Worm (Caenorhabditis elegans): Measurements from ENCODE around the gene ZK816.3.

The ZK816.3 gene

DNA sequence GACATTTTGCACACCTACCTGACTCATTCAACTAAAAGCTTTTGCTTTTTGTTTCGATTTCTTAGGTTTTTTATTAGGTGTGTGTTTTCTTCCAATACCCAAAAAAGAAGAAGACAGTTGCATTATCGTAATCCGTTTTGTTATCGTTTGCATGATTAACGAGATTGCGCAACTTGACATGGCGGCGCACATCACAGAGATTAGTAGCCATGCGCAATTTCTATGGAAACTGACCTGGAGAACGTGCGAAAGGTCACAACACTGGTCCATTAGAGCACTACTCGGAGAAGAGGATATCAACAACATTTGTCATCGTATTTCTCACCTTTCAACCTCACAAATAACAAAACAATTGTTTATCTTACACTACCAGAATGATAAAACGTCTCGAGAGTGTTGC lies 31.4 kb upstream of the ZK816.3 start:
- TF ChIP-seq blmp-1 (tag; optimal IDR thresholded peaks at IDR 0.05) (no peak), nhr-28 (tag; optimal IDR thresholded peaks at IDR 0.05) (no peak), ceh-83 (GFP tag; optimal IDR thresholded peaks at IDR 0.05) (no peak), pha-4 (tag; optimal IDR thresholded peaks at IDR 0.05) (no peak), unc-120 (tag; optimal IDR thresholded peaks at IDR 0.05; ENCODE audit: poor library complexity, severe bottlenecking) (no peak), mls-2 (tag; optimal IDR thresholded peaks at IDR 0.05) (no peak), ceh-39 (tag; optimal IDR thresholded peaks at IDR 0.05) (no peak), lin-32 (GFP tag; optimal IDR thresholded peaks at IDR 0.05) (no peak), ham-2 (GFP tag; optimal IDR thresholded peaks at IDR 0.05) (no peak), flh-1 (GFP tag; optimal IDR thresholded peaks at IDR 0.05) (no peak), ces-1 (GFP tag; optimal IDR thresholded peaks at IDR 0.05) (no peak), zip-8 (tag; optimal IDR thresholded peaks at IDR 0.05) (peak; percentile 32), mab-5 (tag; optimal IDR thresholded peaks at IDR 0.05) (no peak), nhr-2 (tag; optimal IDR thresholded peaks at IDR 0.05) (peak; percentile 84), mep-1 (tag; optimal IDR thresholded peaks at IDR 0.05) (no peak), elt-1 (tag; optimal IDR thresholded peaks at IDR 0.05; ENCODE audit: borderline replicate concordance, insufficient read depth) (peak; percentile 69), elt-3 (tag; optimal IDR thresholded peaks at IDR 0.05) (no peak), sptf-1 (tag; optimal IDR thresholded peaks at IDR 0.05) (no peak), ztf-11 (tag; optimal IDR thresholded peaks at IDR 0.05) (no peak), bed-3 (GFP tag; optimal IDR thresholded peaks at IDR 0.05) (no peak), nhr-237 (tag; optimal IDR thresholded peaks at IDR 0.05) (no peak), lin-13 (tag; optimal IDR thresholded peaks at IDR 0.05) (no peak), M03D4.4 (tag; optimal IDR thresholded peaks at IDR 0.05) (no peak), lsy-2 (tag; optimal IDR thresholded peaks at IDR 0.05) (no peak), unc-39 (tag; optimal IDR thresholded peaks at IDR 0.05) (no peak)

DNA sequence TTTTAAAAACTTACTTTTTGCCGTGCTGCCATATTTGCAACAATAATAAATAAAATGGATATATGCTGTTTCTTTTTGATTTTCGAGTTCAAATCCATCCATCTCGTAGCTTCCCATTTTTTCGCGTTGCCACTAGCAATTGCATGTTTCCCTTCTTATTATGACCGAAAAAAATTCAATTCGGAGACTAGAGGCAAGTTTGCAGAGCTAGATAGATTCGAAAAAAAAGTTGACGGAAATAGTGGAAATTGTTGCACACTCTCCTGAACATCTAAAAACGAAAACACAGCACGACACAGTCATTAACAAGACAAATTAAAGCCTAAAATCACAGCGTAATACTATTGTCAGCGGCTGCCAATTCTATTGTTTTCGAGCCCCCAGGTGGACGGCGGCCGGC lies 22.0 kb upstream of the ZK816.3 start, which contains the start of gene F11D5.6:
Gene F11D5.6, minus strand, starts transcription at position 101 of the 400 bp plus-strand sequence.
- TF ChIP-seq mls-2 (tag; optimal IDR thresholded peaks at IDR 0.05): no peak
- no peak for TF ChIP-seq unc-62 (GFP tag; optimal IDR thresholded peaks at IDR 0.05)
- no peak for TF ChIP-seq bed-3 (GFP tag; optimal IDR thresholded peaks at IDR 0.05)
- TF ChIP-seq nhr-2 (tag; optimal IDR thresholded peaks at IDR 0.05): no peak
- TF ChIP-seq tbx-8 (GFP tag; optimal IDR thresholded peaks at IDR 0.05): no peak
- TF ChIP-seq nhr-76 (tag; optimal IDR thresholded peaks at IDR 0.05): no peak
- no peak for TF ChIP-seq nhr-28 (tag; optimal IDR thresholded peaks at IDR 0.05)
- no peak for TF ChIP-seq hlh-1 (tag; optimal IDR thresholded peaks at IDR 0.05)
- TF ChIP-seq nhr-237 (tag; optimal IDR thresholded peaks at IDR 0.05): no peak
- no peak for TF ChIP-seq flh-1 (GFP tag; optimal IDR thresholded peaks at IDR 0.05)

DNA sequence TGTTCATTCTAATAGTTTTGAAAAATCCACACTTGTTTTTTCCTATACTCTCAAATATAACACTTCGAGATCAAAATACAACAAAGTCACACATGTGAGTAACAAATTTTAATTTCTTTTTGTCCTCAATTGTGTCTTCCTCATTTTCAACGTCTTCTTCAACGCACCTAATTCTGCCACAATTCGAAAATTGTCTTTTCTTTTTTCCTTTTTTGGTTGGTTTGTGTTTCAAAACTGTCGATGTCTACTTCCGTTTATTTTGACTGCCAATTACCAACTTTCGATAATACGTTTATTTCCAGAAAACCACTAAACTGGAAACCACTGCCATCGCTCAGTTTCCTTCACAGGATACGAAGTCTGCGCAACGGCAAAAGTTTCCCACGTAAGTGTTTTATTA lies 15.4 kb upstream of the ZK816.3 start, which contains the start of gene F11D5.1:
Gene F11D5.1, plus strand, starts transcription at position 301 of the 400 bp plus-strand sequence.
- TF ChIP-seq nhr-28 (tag; optimal IDR thresholded peaks at IDR 0.05): no peak
- no peak for TF ChIP-seq unc-39 (tag; optimal IDR thresholded peaks at IDR 0.05)
- TF ChIP-seq ceh-39 (tag; optimal IDR thresholded peaks at IDR 0.05): no peak
- TF ChIP-seq ham-2 (GFP tag; optimal IDR thresholded peaks at IDR 0.05): no peak
- TF ChIP-seq nhr-12 (tag; optimal IDR thresholded peaks at IDR 0.05): no peak
- TF ChIP-seq hlh-1 (tag; optimal IDR thresholded peaks at IDR 0.05): no peak
- no peak for TF ChIP-seq tbx-8 (GFP tag; optimal IDR thresholded peaks at IDR 0.05)
- no peak for TF ChIP-seq ceh-43 (GFP tag; optimal IDR thresholded peaks at IDR 0.05)
- TF ChIP-seq sptf-1 (tag; optimal IDR thresholded peaks at IDR 0.05): no peak
- no peak for TF ChIP-seq M03D4.4 (tag; optimal IDR thresholded peaks at IDR 0.05)
- TF ChIP-seq cnd-1 (tag; optimal IDR thresholded peaks at IDR 0.05): no peak
- TF ChIP-seq zip-8 (tag; optimal IDR thresholded peaks at IDR 0.05): no peak
- no peak for TF ChIP-seq nhr-76 (tag; optimal IDR thresholded peaks at IDR 0.05)
- no peak for TF ChIP-seq ces-1 (GFP tag; optimal IDR thresholded peaks at IDR 0.05)
- TF ChIP-seq lsy-2 (tag; optimal IDR thresholded peaks at IDR 0.05): no peak
- no peak for TF ChIP-seq mab-5 (tag; optimal IDR thresholded peaks at IDR 0.05)
- no peak for TF ChIP-seq elt-3 (tag; optimal IDR thresholded peaks at IDR 0.05)
- TF ChIP-seq flh-1 (GFP tag; optimal IDR thresholded peaks at IDR 0.05): no peak

DNA sequence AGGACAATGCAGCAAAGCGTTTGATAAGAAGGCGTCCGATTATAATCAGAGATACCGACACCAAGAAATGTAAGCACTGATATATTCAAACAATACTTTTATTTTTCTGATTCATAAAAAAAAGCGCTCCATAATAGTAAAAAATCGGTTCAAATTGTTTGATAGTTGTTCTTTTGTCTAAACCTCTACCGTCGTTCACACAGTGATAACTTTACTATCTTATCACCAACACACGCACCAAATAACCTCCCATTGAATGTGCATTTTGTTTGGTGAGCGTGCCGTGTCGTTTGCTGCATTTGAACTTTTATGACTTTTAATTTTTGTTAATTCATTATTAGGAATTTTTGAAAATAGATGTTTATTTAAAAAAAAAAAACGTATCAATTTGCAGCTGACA lies 14.1 kb upstream of the ZK816.3 start:
- no peak for TF ChIP-seq unc-62 (GFP tag; optimal IDR thresholded peaks at IDR 0.05)

DNA sequence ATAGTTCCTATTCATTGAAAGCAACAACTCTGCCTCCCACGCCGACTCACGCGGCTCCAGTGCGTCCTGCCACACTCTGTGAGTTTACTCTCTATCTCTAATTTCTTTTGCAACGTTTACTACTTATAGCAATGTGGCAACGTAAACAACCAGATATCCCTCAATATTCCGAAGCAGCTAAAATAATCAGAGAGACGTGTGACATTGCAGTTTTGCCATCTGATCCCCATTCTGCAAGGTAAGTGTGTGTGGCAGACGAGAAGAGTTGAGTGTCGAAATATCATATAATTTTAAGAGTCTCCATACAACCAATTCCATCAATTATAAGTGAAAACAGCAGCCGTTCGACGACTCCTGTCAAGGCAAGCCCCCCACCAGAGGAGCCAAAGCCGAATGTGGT lies 8.3 kb upstream of the ZK816.3 start:
- TF ChIP-seq ceh-43 (GFP tag; optimal IDR thresholded peaks at IDR 0.05) (no peak), drap-1 (GFP tag; optimal IDR thresholded peaks at IDR 0.05) (no peak), blmp-1 (tag; optimal IDR thresholded peaks at IDR 0.05) (no peak), unc-120 (tag; optimal IDR thresholded peaks at IDR 0.05; ENCODE audit: poor library complexity, severe bottlenecking) (peak; percentile 17), mep-1 (tag; optimal IDR thresholded peaks at IDR 0.05) (no peak)

Measured in whole organism, mixed stage, embryonic.